Worm (Caenorhabditis elegans) whole organism, young adult: Measurements from ENCODE around the gene ced-7.

ENCODE experiments used
- T26A5.8 ChIP-seq: sonication (generic microtip); optimal IDR thresholded peaks from 2 replicates; lab custom pipeline; 2016; ENCODE audit warnings: missing genetic modification characterization, missing compliant biosample characterization
- gei-17 ChIP-seq: fragments of 200-800 bp; sonication (Bioruptor generic); optimal IDR thresholded peaks from 2 replicates; lab custom pipeline; 2018; ENCODE audit warnings: mild to moderate bottlenecking, missing genetic modification characterization, missing compliant biosample characterization

DNA sequence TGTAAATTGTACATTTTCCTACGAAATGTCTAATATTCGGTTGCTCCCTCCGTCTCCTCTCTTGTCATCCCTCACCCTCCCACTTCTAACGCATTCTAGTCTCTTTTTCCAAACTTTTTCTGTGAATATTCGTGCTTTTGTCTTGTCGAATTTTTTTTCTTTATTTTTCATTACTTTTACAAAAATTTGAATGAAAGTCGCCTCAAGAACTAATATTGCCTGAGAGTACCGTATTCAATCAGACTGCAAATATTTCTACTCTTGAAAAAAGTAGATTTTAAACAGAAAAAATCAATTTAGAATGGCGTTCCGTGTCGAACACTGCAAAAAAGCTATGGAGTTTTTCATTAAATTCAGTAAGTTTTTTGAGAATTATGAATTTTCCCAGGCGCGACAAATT lies 23.6 kb downstream of the ced-7 start, which contains the start of gene ZK1098.11:
- TF ChIP-seq gei-17 (GFP tag; lab: Kevin White, UChicago): no peak
- no peak for TF ChIP-seq T26A5.8 (tag; lab: Kevin White, UChicago)
